Fruit fly (Drosophila melanogaster) whole organism, embryonic: ENCODE data around the gene CG13022.

Source experiments
- BtbVII ChIP-seq: fragments of 200-800 bp; sonication (Bioruptor generic); optimal IDR thresholded peaks from 3 replicates; lab custom pipeline; 2017; ENCODE audit warnings: missing biosample characterization, mild to moderate bottlenecking, missing genetic modification characterization
- CG1024 ChIP-seq: fragments of 200-800 bp; sonication (Bioruptor generic); IDR thresholded peaks from 2 replicates; pipeline ENCODE4 v1.3.6; 2022; ENCODE audit warnings: missing biosample characterization, missing genetic modification characterization
- CG11560 ChIP-seq: fragments of 200-800 bp; sonication (Bioruptor generic); IDR thresholded peaks from 3 replicates; pipeline ENCODE4 v1.3.6; 2022; ENCODE audit warnings: missing biosample characterization, missing genetic modification characterization
- CG11696 ChIP-seq: fragments of 200-800 bp; sonication (Bioruptor generic); IDR thresholded peaks from 2 replicates; pipeline ENCODE4 v1.3.6; 2022; ENCODE audit warnings: missing biosample characterization, missing genetic modification characterization
- CG12236 ChIP-seq: fragments of 200-800 bp; sonication (Bioruptor generic); optimal IDR thresholded peaks from 2 replicates; lab custom pipeline; 2016; ENCODE audit warnings: missing biosample characterization, missing genetic modification characterization
- CG12391 ChIP-seq: fragments of 200-800 bp; sonication (Bioruptor generic); optimal IDR thresholded peaks from 3 replicates; lab custom pipeline; 2018; ENCODE audit warnings: missing biosample characterization, mild to moderate bottlenecking, missing genetic modification characterization, moderate library complexity
- CG12744 ChIP-seq: fragments of 200-800 bp; sonication (Bioruptor generic); optimal IDR thresholded peaks from 2 replicates; lab custom pipeline; 2016; ENCODE audit warnings: missing biosample characterization, missing genetic modification characterization
- CG12769 ChIP-seq: fragments of 200-800 bp; sonication (Bioruptor generic); optimal IDR thresholded peaks from 2 replicates; lab custom pipeline; 2019; ENCODE audit warnings: missing biosample characterization, mild to moderate bottlenecking, missing genetic modification characterization, moderate library complexity
- CG12942 ChIP-seq: fragments of 200-800 bp; sonication (Bioruptor generic); optimal IDR thresholded peaks from 3 replicates; lab custom pipeline; 2016; ENCODE audit warnings: missing biosample characterization, missing genetic modification characterization
- CG13123 ChIP-seq: fragments of 200-800 bp; sonication (Bioruptor generic); optimal IDR thresholded peaks from 2 replicates; lab custom pipeline; 2016; ENCODE audit warnings: missing biosample characterization, missing genetic modification characterization
- CG15696 ChIP-seq: fragments of 200-800 bp; sonication (Bioruptor generic); optimal IDR thresholded peaks from 2 replicates; lab custom pipeline; 2019; ENCODE audit warnings: missing biosample characterization, mild to moderate bottlenecking, missing genetic modification characterization, moderate library complexity
- CG17802 ChIP-seq: fragments of 200-800 bp; sonication (Bioruptor generic); optimal IDR thresholded peaks from 2 replicates; lab custom pipeline; 2018; ENCODE audit warnings: missing biosample characterization, mild to moderate bottlenecking, missing genetic modification characterization, moderate library complexity
- CG2202 ChIP-seq: fragments of 200-800 bp; sonication (Bioruptor generic); optimal IDR thresholded peaks from 2 replicates; lab custom pipeline; 2018; ENCODE audit warnings: missing biosample characterization, mild to moderate bottlenecking, missing genetic modification characterization
- CG3065 ChIP-seq: fragments of 200-800 bp; sonication (Bioruptor generic); optimal IDR thresholded peaks from 2 replicates; lab custom pipeline; 2016; ENCODE audit warnings: missing biosample characterization, missing genetic modification characterization
- CG32767 ChIP-seq: fragments of 200-800 bp; sonication (Bioruptor generic); IDR thresholded peaks from 2 replicates; pipeline ENCODE4 v1.3.6; 2022; ENCODE audit warnings: missing biosample characterization, missing genetic modification characterization
- CG3726 ChIP-seq: fragments of 200-800 bp; sonication (Bioruptor generic); IDR thresholded peaks from 3 replicates; pipeline ENCODE4, ENCODE4 v1.3.6; 2022; ENCODE audit warnings: missing biosample characterization, missing genetic modification characterization
- CG43689 ChIP-seq: fragments of 200-800 bp; sonication (Bioruptor generic); IDR thresholded peaks from 2 replicates; pipeline ENCODE4 v1.3.6; 2022; ENCODE audit warnings: missing biosample characterization, missing genetic modification characterization
- CG4707 ChIP-seq: fragments of 200-800 bp; sonication (Bioruptor generic); optimal IDR thresholded peaks from 2 replicates; lab custom pipeline; 2018; ENCODE audit warnings: missing biosample characterization, mild to moderate bottlenecking, missing genetic modification characterization, moderate library complexity
- CG6272 ChIP-seq: fragments of 200-800 bp; sonication (Bioruptor generic); IDR thresholded peaks from 2 replicates; pipeline ENCODE4 v1.3.6; 2022; ENCODE audit warnings: missing biosample characterization, missing genetic modification characterization
- CG7928 ChIP-seq: fragments of 200-800 bp; sonication (Bioruptor generic); optimal IDR thresholded peaks from 2 replicates; lab custom pipeline; 2017; ENCODE audit warnings: missing biosample characterization, mild to moderate bottlenecking, missing genetic modification characterization
- CG8388 ChIP-seq: fragments of 200-800 bp; sonication (Bioruptor generic); optimal IDR thresholded peaks from 2 replicates; lab custom pipeline; 2019; ENCODE audit warnings: missing biosample characterization, mild to moderate bottlenecking, missing genetic modification characterization, moderate library complexity
- Deaf1 ChIP-seq: fragments of 200-800 bp; optimal IDR thresholded peaks from 3 replicates; lab custom pipeline; 2019; ENCODE audit warnings: missing biosample characterization, mild to moderate bottlenecking, missing genetic modification characterization, moderate library complexity
- Dip3 ChIP-seq: fragments of 200-800 bp; sonication (Bioruptor generic); optimal IDR thresholded peaks from 3 replicates; lab custom pipeline; 2016; ENCODE audit warnings: missing biosample characterization, missing genetic modification characterization
- ERR ChIP-seq: fragments of 200-800 bp; sonication (Bioruptor generic); optimal IDR thresholded peaks from 2 replicates; lab custom pipeline; 2016; ENCODE audit warnings: missing biosample characterization, missing genetic modification characterization
- GATAe ChIP-seq: fragments of 200-800 bp; sonication (Bioruptor generic); conservative IDR thresholded peaks from 2 replicates; pipeline ENCODE4 v1.3.6; 2022; ENCODE audit warnings: missing biosample characterization, missing genetic modification characterization
- HLH3B ChIP-seq: fragments of 200-800 bp; sonication (Bioruptor generic); IDR thresholded peaks from 2 replicates; pipeline ENCODE4 v1.3.6; 2022; ENCODE audit warnings: missing biosample characterization, missing genetic modification characterization
- HmgD ChIP-seq: fragments of 200-800 bp; sonication (Bioruptor generic); optimal IDR thresholded peaks from 3 replicates; lab custom pipeline; 2016; ENCODE audit warnings: missing biosample characterization, missing genetic modification characterization
- Max ChIP-seq: fragments of 200-800 bp; sonication (Bioruptor generic); optimal IDR thresholded peaks from 2 replicates; lab custom pipeline; 2016; ENCODE audit warnings: missing biosample characterization, mild to moderate bottlenecking, missing genetic modification characterization
- Optix ChIP-seq: fragments of 200-800 bp; sonication (Bioruptor generic); IDR thresholded peaks from 3 replicates; pipeline ENCODE4 v1.3.6; 2022; ENCODE audit warnings: missing biosample characterization, missing genetic modification characterization
- Pdp1 ChIP-seq, 2 experiments: fragments of 200-800 bp; sonication (Bioruptor generic); optimal IDR thresholded peaks; 3 replicates each; lab custom pipeline; 2016; ENCODE audit warnings: missing biosample characterization in 2 of 2, missing genetic modification characterization in 2 of 2, mild to moderate bottlenecking in 1 of 2, moderate library complexity in 1 of 2
- Sin3A ChIP-seq: fragments of >200 bp; optimal IDR thresholded peaks from 2 replicates; lab custom pipeline; 2018
- Sox102F ChIP-seq: fragments of 200-800 bp; sonication (Bioruptor generic); optimal IDR thresholded peaks from 2 replicates; lab custom pipeline; 2018; ENCODE audit warnings: missing biosample characterization, mild to moderate bottlenecking, missing genetic modification characterization, moderate library complexity
- Spps ChIP-seq: fragments of 200-800 bp; sonication (Bioruptor generic); optimal IDR thresholded peaks from 2 replicates; lab custom pipeline; 2018; ENCODE audit warnings: missing biosample characterization, mild to moderate bottlenecking, missing genetic modification characterization
- Tbp ChIP-seq: fragments of >200 bp; optimal IDR thresholded peaks from 2 replicates; lab custom pipeline; 2018; ENCODE audit warnings: missing biosample characterization, missing genetic modification characterization
- az2 ChIP-seq: fragments of 200-800 bp; sonication (Bioruptor generic); optimal IDR thresholded peaks from 3 replicates; lab custom pipeline; 2016; ENCODE audit warnings: missing biosample characterization, missing genetic modification characterization
- bbx ChIP-seq: fragments of 200-800 bp; sonication (Bioruptor generic); IDR thresholded peaks from 2 replicates; pipeline ENCODE4 v1.3.6; 2022; ENCODE audit warnings: missing biosample characterization, missing genetic modification characterization; ENCODE audit not compliant: partially characterized antibody
- cas ChIP-seq: fragments of 200-800 bp; sonication (Bioruptor generic); IDR thresholded peaks from 2 replicates; pipeline ENCODE4 v1.3.6; 2022; ENCODE audit warnings: missing biosample characterization, missing genetic modification characterization
- chif ChIP-seq, 2 experiments: fragments of 200-800 bp; sonication (Bioruptor generic); optimal IDR thresholded peaks; 3 replicates each; lab custom pipeline; 2016; ENCODE audit warnings: missing biosample characterization in 2 of 2, missing genetic modification characterization in 2 of 2
- fd64A ChIP-seq: fragments of 200-800 bp; sonication (Bioruptor generic); optimal IDR thresholded peaks from 3 replicates; lab custom pipeline; 2018; ENCODE audit warnings: missing biosample characterization, mild to moderate bottlenecking, missing genetic modification characterization
- fru ChIP-seq: fragments of >200 bp; optimal IDR thresholded peaks from 2 replicates; lab custom pipeline; 2017
- hb ChIP-seq: fragments of 200-800 bp; sonication (Bioruptor generic); IDR thresholded peaks from 3 replicates; pipeline ENCODE4 v1.3.6; 2022; ENCODE audit warnings: missing biosample characterization, missing genetic modification characterization; ENCODE audit not compliant: partially characterized antibody
- hth ChIP-seq: fragments of >200 bp; optimal IDR thresholded peaks from 2 replicates; lab custom pipeline; 2017; ENCODE audit warnings: inconsistent platforms
- jumu ChIP-seq: fragments of 200-800 bp; sonication (Bioruptor generic); optimal IDR thresholded peaks from 3 replicates; lab custom pipeline; 2016; ENCODE audit warnings: missing biosample characterization, missing genetic modification characterization
- kah ChIP-seq: fragments of 200-800 bp; sonication (Bioruptor generic); optimal IDR thresholded peaks from 2 replicates; lab custom pipeline; 2018; ENCODE audit warnings: missing biosample characterization, mild to moderate bottlenecking, missing genetic modification characterization
- ken ChIP-seq: fragments of 200-800 bp; sonication (Bioruptor generic); IDR thresholded peaks from 3 replicates; pipeline ENCODE4 v1.3.6; 2022; ENCODE audit warnings: missing biosample characterization, missing genetic modification characterization
- kni ChIP-seq: fragments of 200-800 bp; sonication (Bioruptor generic); optimal IDR thresholded peaks from 3 replicates; lab custom pipeline; 2017; ENCODE audit warnings: mild to moderate bottlenecking, missing biosample characterization, missing genetic modification reagents, missing genetic modification characterization
- lbe ChIP-seq: fragments of 200-800 bp; sonication (Bioruptor generic); optimal IDR thresholded peaks from 2 replicates; lab custom pipeline; 2016; ENCODE audit warnings: missing biosample characterization, mild to moderate bottlenecking, missing genetic modification characterization
- luna ChIP-seq: fragments of 200-800 bp; sonication (Bioruptor generic); optimal IDR thresholded peaks from 2 replicates; lab custom pipeline; 2016; ENCODE audit warnings: missing biosample characterization, missing genetic modification characterization
- pfk ChIP-seq: fragments of 200-800 bp; sonication (Bioruptor generic); optimal IDR thresholded peaks from 2 replicates; lab custom pipeline; 2018; ENCODE audit warnings: missing biosample characterization, mild to moderate bottlenecking, missing genetic modification characterization, moderate library complexity
- sens-2 ChIP-seq: fragments of 200-800 bp; sonication (Bioruptor generic); IDR thresholded peaks from 2 replicates; pipeline ENCODE4 v1.3.6; 2022; ENCODE audit warnings: missing biosample characterization, missing genetic modification characterization
- vfl ChIP-seq: fragments of 200-800 bp; sonication (Bioruptor generic); optimal IDR thresholded peaks from 2 replicates; lab custom pipeline; 2016; ENCODE audit warnings: missing biosample characterization, missing genetic modification characterization

Gene CG13022

DNA sequence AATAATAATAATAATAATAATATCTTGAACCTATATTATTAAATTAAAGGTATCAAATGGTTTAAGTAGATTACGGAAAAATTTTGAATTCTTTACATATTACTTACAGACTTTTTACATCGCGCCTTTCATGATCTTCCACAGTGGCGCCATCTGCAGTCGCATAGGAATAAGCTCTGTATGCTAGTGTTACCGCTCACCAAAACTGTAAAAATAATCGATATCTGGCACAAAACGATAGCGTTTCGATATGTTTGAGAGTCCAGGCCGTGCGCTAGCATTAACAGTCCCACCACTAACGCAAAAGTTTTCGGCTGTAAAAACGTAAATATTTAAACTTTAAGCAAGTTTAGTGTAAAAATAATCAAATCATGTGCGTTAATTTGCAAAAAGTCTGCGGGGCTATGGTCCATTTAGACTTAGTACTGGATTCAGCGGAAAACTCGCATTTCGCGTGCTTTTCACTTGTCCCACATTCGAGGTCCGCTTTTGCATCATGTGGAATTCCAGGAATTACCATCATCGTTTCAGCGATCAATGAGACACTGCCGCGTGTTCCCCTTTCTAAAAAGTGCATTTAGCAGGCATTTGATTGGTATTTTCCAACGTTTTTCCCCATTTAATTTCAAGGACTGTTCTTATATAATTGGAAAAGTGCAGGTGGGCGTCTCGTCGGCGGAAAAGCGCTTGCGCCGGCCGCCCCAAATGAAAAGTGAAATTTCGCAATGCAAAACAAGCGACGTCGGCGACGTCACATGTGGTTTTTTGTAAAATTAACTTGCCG lies 16.7 kb upstream of the CG13022 start (continued):
- TF ChIP-seq CG4707 (GFP tag; lab: Kevin White, UChicago) (no peak), hth (no peak), CG12769 (tag; lab: Kevin White, UChicago) (peak; percentile 45), hb (GFP tag; lab: Robert Waterston, UW) (peak; percentile 71; the same call in 1 of the 3 replicates), HLH3B (GFP tag; lab: Robert Waterston, UW) (no peak), Dip3 (GFP tag; lab: Kevin White, UChicago) (peak; percentile 2), CG11696 (GFP tag; lab: Robert Waterston, UW) (no peak), CG17802 (tag; lab: Kevin White, UChicago) (no peak), CG1024 (GFP tag; lab: Robert Waterston, UW) (no peak), CG43689 (no peak), Sin3A (peak; percentile 23), luna (GFP tag; lab: Kevin White, UChicago) (no peak), Sox102F (GFP tag; lab: Kevin White, UChicago) (no peak), CG8388 (GFP tag; lab: Kevin White, UChicago) (no peak), CG32767 (GFP tag; lab: Robert Waterston, UW) (0 out of 2 replicates have a peak, but pooled peaks have one; percentile 19), ken (GFP tag; lab: Robert Waterston, UW) (no peak), CG12236 (GFP tag; lab: Kevin White, UChicago) (no peak), BtbVII (GFP tag; lab: Kevin White, UChicago) (no peak), bbx (GFP tag; lab: Robert Waterston, UW) (peak; percentile 90), lbe (no peak), vfl (GFP tag; lab: Kevin White, UChicago) (no peak), Pdp1 (GFP tag; optimal IDR thresholded peaks at IDR 0.05; lab: Kevin White, UChicago) (peak in 1 of 2 experiments; percentile 92), pfk (GFP tag; lab: Kevin White, UChicago) (no peak), sens-2 (GFP tag; lab: Robert Waterston, UW) (no peak), Optix (GFP tag; lab: Robert Waterston, UW) (no peak), CG6272 (GFP tag; lab: Robert Waterston, UW) (no peak), CG12744 (no peak), Tbp (GFP tag; lab: Kevin White, UChicago) (no peak), Spps (tag; lab: Kevin White, UChicago) (no peak), kni (no peak), CG2202 (tag; lab: Kevin White, UChicago) (no peak), cas (GFP tag; lab: Robert Waterston, UW) (no peak), CG13123 (no peak), ERR (peak; percentile 48), chif (GFP tag; optimal IDR thresholded peaks at IDR 0.05; lab: Kevin White, UChicago) (peak in 1 of 2 experiments; percentile 14), jumu (GFP tag; lab: Kevin White, UChicago) (no peak), CG3726 (GFP tag; lab: Robert Waterston, UW) (no peak), CG12942 (GFP tag; lab: Kevin White, UChicago) (peak; percentile 5), kah (GFP tag; lab: Kevin White, UChicago) (no peak), fd64A (GFP tag; lab: Kevin White, UChicago) (no peak), CG3065 (GFP tag; lab: Kevin White, UChicago) (no peak), HmgD (GFP tag; lab: Kevin White, UChicago) (no peak), fru (no peak), CG7928 (GFP tag; lab: Kevin White, UChicago) (no peak), CG11560 (tag; lab: Robert Waterston, UW) (no peak), Max (GFP tag; lab: Kevin White, UChicago) (no peak), Deaf1 (peak; percentile 18), GATAe (GFP tag; lab: Robert Waterston, UW) (no peak), CG15696 (tag; lab: Kevin White, UChicago) (no peak), CG12391 (tag; lab: Kevin White, UChicago) (peak; percentile 29), az2 (no peak)
